Worm (Caenorhabditis elegans): Measurements from ENCODE around the gene C54D1.7.

Gene C54D1.7

ce11 chrX:7129460-7129859 is 26.4 kb downstream of the C54D1.7 start:
- TF ChIP-seq hlh-15 (tag; optimal IDR thresholded peaks at IDR 0.05) (no peak), lim-6 (tag; optimal IDR thresholded peaks at IDR 0.05) (no peak), ceh-30 (tag; optimal IDR thresholded peaks at IDR 0.05) (no peak), pha-2 (tag; optimal IDR thresholded peaks at IDR 0.05) (no peak), F13H6.1 (tag; optimal IDR thresholded peaks at IDR 0.05) (no peak), ceh-6 (GFP tag; optimal IDR thresholded peaks at IDR 0.05) (no peak), ceh-2 (tag; optimal IDR thresholded peaks at IDR 0.05) (no peak), gmeb-2 (tag; optimal IDR thresholded peaks at IDR 0.05) (no peak), elt-2 (tag; optimal IDR thresholded peaks at IDR 0.05) (no peak), T23F11.4 (GFP tag; optimal IDR thresholded peaks at IDR 0.05) (no peak), fkh-10 (GFP tag; optimal IDR thresholded peaks at IDR 0.05) (no peak)

DNA sequence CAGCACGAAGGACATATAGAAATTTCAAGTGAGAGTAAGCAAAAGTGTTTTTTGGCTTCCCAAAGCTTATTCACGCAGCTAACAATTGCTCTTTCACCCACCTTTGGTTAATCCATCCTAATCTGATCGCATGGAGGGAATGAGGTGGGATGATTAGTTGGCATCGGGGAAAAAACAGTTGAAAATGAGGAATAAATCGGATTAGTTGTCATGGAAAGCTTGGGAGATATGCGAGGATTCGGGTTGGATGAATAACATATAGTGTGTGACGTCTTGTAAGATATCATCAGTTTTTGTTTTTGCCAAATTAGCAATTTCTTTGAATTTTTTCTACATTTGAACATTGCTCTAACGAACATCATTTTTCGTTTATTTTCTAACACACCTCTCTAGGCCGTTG is 27.2 kb downstream of the C54D1.7 start:
- TF ChIP-seq ceh-22 (tag; optimal IDR thresholded peaks at IDR 0.05) (no peak), unc-55 (GFP tag; optimal IDR thresholded peaks at IDR 0.05) (no peak), K09A11.1 (tag; optimal IDR thresholded peaks at IDR 0.05; ENCODE audit: insufficient read depth) (no peak), ceh-6 (GFP tag; optimal IDR thresholded peaks at IDR 0.05) (no peak), fax-1 (tag; optimal IDR thresholded peaks at IDR 0.05) (no peak), ahr-1 (tag; optimal IDR thresholded peaks at IDR 0.05) (no peak), zip-5 (tag; optimal IDR thresholded peaks at IDR 0.05) (no peak), pat-9 (tag; optimal IDR thresholded peaks at IDR 0.05) (no peak), C38D4.7 (GFP tag; optimal IDR thresholded peaks at IDR 0.05) (no peak), unc-3 (GFP tag; conservative IDR thresholded peaks at IDR 0.05) (no peak), unc-3 (tag; optimal IDR thresholded peaks at IDR 0.05) (no peak), odd-2 (tag; optimal IDR thresholded peaks at IDR 0.05) (no peak), ceh-18 (tag; optimal IDR thresholded peaks at IDR 0.05) (no peak), unc-42 (tag; optimal IDR thresholded peaks at IDR 0.05) (no peak), hlh-30 (tag; optimal IDR thresholded peaks at IDR 0.05; ENCODE audit: insufficient read depth) (no peak), che-1 (tag; optimal IDR thresholded peaks at IDR 0.05) (no peak), T23F11.4 (GFP tag; optimal IDR thresholded peaks at IDR 0.05) (no peak), pqm-1 (tag; optimal IDR thresholded peaks at IDR 0.05) (no peak)

ce11 chrX:7126348-7126747 is 29.5 kb downstream of the C54D1.7 start, which contains the start of gene ist-1:
Gene ist-1 (plus strand): TSS chrX:7126648.
- no peak for TF ChIP-seq nhr-11 (tag; optimal IDR thresholded peaks at IDR 0.05)
- no peak for TF ChIP-seq lim-6 (tag; optimal IDR thresholded peaks at IDR 0.05)
- no peak for TF ChIP-seq ceh-22 (tag; optimal IDR thresholded peaks at IDR 0.05)
- no peak for TF ChIP-seq npax-4 (tag; optimal IDR thresholded peaks at IDR 0.05)
- no peak for TF ChIP-seq lin-11 (tag; optimal IDR thresholded peaks at IDR 0.05)
- TF ChIP-seq hlh-6 (tag; optimal IDR thresholded peaks at IDR 0.05): no peak
- no peak for TF ChIP-seq hlh-8 (tag; optimal IDR thresholded peaks at IDR 0.05)
- no peak for TF ChIP-seq unc-86 (tag; optimal IDR thresholded peaks at IDR 0.05)
- no peak for TF ChIP-seq ceh-34 (tag; optimal IDR thresholded peaks at IDR 0.05)
- no peak for TF ChIP-seq T23F11.4 (GFP tag; optimal IDR thresholded peaks at IDR 0.05)
- no peak for TF ChIP-seq unc-3 (GFP tag; conservative IDR thresholded peaks at IDR 0.05)
- no peak for TF ChIP-seq unc-3 (tag; optimal IDR thresholded peaks at IDR 0.05)
- TF ChIP-seq tbx-7 (tag; optimal IDR thresholded peaks at IDR 0.05): no peak
- TF ChIP-seq fkh-6 (tag; optimal IDR thresholded peaks at IDR 0.05): no peak

DNA sequence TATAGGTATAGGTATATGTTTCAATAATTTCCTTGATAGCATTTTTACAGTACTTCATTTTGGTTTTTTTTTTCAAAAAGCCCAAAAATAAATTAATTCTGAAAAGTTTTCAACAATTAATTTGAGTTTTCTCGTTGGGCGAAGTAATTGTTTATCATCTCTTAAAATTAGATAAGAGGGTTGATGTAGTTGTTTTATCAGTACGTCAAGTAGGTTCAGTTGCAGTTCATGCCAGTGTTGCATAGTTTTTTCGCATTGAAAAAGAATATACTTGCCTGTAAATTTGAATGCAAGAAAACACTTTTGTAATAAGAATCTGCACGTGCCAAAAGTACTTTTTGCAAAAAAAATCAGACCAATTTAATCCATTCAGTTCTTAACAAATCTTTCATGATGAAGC is 30.7 kb downstream of the C54D1.7 start:
- peak; percentile 66 for TF ChIP-seq elt-2 (tag; optimal IDR thresholded peaks at IDR 0.05)
- no peak for TF ChIP-seq ceh-2 (tag; optimal IDR thresholded peaks at IDR 0.05)

- TF ChIP-seq unc-55 (GFP tag; optimal IDR thresholded peaks at IDR 0.05) (no peak), hlh-30 (tag; optimal IDR thresholded peaks at IDR 0.05; ENCODE audit: insufficient read depth) (no peak), K09A11.1 (tag; optimal IDR thresholded peaks at IDR 0.05; ENCODE audit: insufficient read depth) (no peak), unc-86 (tag; optimal IDR thresholded peaks at IDR 0.05) (no peak), npax-4 (tag; optimal IDR thresholded peaks at IDR 0.05) (no peak), odd-2 (tag; optimal IDR thresholded peaks at IDR 0.05) (no peak), madf-2 (tag; optimal IDR thresholded peaks at IDR 0.05) (no peak)
Measured at ce11 chrX:7124044-7124443, 31.8 kb downstream of the C54D1.7 start.
